Worm (Caenorhabditis elegans) whole organism, L4 larva: ENCODE data around the gene eif-2Balpha.
A peak's percentile ranks its signal among the peaks of the same experiment; 100 is the strongest.

ENCODE experiments used
- D1046.2 ChIP-seq: fragments of 200-800 bp; sonication (Bioruptor generic); IDR thresholded peaks from 2 replicates; pipeline ENCODE4 v1.3.6; 2022; ENCODE audit warnings: missing genetic modification characterization, missing compliant biosample characterization
- F10B5.3 ChIP-seq: sonication (generic microtip); optimal IDR thresholded peaks from 2 replicates; lab custom pipeline; 2016; ENCODE audit warnings: mild to moderate bottlenecking, missing genetic modification characterization, missing compliant biosample characterization
- R02D3.7 ChIP-seq: fragments of 150-350 bp; sonication (generic microtip); optimal IDR thresholded peaks from 3 replicates; lab custom pipeline; 2014; ENCODE audit warnings: missing biosample characterization, missing genetic modification characterization
- T20F7.1 ChIP-seq: fragments of 200-800 bp; sonication (Bioruptor generic); optimal IDR thresholded peaks from 2 replicates; lab custom pipeline; 2018; ENCODE audit warnings: mild to moderate bottlenecking, missing genetic modification characterization, missing compliant biosample characterization
- Y105C5A.15 ChIP-seq: fragments of 200-800 bp; sonication (Bioruptor generic); IDR thresholded peaks from 2 replicates; pipeline ENCODE4 v1.3.6; 2022; ENCODE audit warnings: missing genetic modification characterization, missing compliant biosample characterization
- aha-1 ChIP-seq: fragments of 150-350 bp; peaks from one replicate; lab custom pipeline; 2014; ENCODE audit warnings: missing biosample characterization, missing genetic modification characterization
- ama-1 ChIP-seq: fragments of 150-350 bp; optimal IDR thresholded peaks from 2 replicates; lab custom pipeline; 2014; ENCODE audit warnings: inconsistent platforms, mixed read lengths
- attf-4 ChIP-seq: sonication (generic microtip); optimal IDR thresholded peaks from 3 replicates; lab custom pipeline; 2017; ENCODE audit warnings: missing biosample characterization, missing genetic modification characterization
- ceh-62 ChIP-seq: sonication (generic microtip); optimal IDR thresholded peaks from 2 replicates; lab custom pipeline; 2017; ENCODE audit warnings: missing biosample characterization, missing genetic modification characterization
- ces-1 ChIP-seq: fragments of 150-350 bp; sonication (generic microtip); optimal IDR thresholded peaks from 4 replicates; lab custom pipeline; 2014; ENCODE audit warnings: missing biosample characterization, missing genetic modification reagents, missing genetic modification characterization
- ctbp-1 ChIP-seq: fragments of 200-800 bp; sonication (Bioruptor generic); IDR thresholded peaks from 2 replicates; pipeline ENCODE4 v1.3.6; 2022; ENCODE audit warnings: missing genetic modification reagents, missing genetic modification characterization, missing compliant biosample characterization
- daf-12 ChIP-seq: fragments of 150-350 bp; optimal IDR thresholded peaks from 2 replicates; lab custom pipeline; 2014; ENCODE audit warnings: missing biosample characterization, missing genetic modification reagents, missing genetic modification characterization
- daf-16 ChIP-seq, 3 experiments: sonication (generic microtip); optimal IDR thresholded peaks; 2 replicates each; lab custom pipeline; 2016 to 2017; ENCODE audit warnings: missing genetic modification characterization in 3 of 3, missing genetic modification reagents in 3 of 3, mild to moderate bottlenecking in 2 of 3, missing compliant biosample characterization in 2 of 3, missing biosample characterization in 1 of 3, moderate library complexity in 1 of 3
- dmd-6 ChIP-seq: fragments of 200-800 bp; sonication (Bioruptor generic); IDR thresholded peaks from 2 replicates; pipeline ENCODE4 v1.3.6; 2022; ENCODE audit warnings: missing genetic modification reagents, missing genetic modification characterization, missing compliant biosample characterization
- dmd-8 ChIP-seq: fragments of 200-800 bp; sonication (Bioruptor generic); IDR thresholded peaks from 2 replicates; pipeline ENCODE4 v1.3.6; 2022; ENCODE audit warnings: missing genetic modification characterization, missing compliant biosample characterization
- dve-1 ChIP-seq: sonication (generic microtip); optimal IDR thresholded peaks from 2 replicates; lab custom pipeline; 2017; ENCODE audit warnings: antibody characterized with exemption, mild to moderate bottlenecking, missing genetic modification characterization, missing compliant biosample characterization; ENCODE audit not compliant: insufficient read depth
- egl-43 ChIP-seq: fragments of 200-800 bp; sonication (Bioruptor generic); IDR thresholded peaks from 2 replicates; pipeline ENCODE4 v1.3.6; 2022; ENCODE audit warnings: missing genetic modification reagents, missing genetic modification characterization, missing compliant biosample characterization
- fkh-10 ChIP-seq: fragments of 150-350 bp; optimal IDR thresholded peaks from 2 replicates; lab custom pipeline; 2014; ENCODE audit warnings: missing biosample characterization, missing genetic modification reagents, missing genetic modification characterization
- hif-1 ChIP-seq, 2 experiments: sonication (generic microtip); optimal IDR thresholded peaks; 2 replicates each; lab custom pipeline; 2016 to 2017; ENCODE audit warnings: missing compliant biosample characterization in 2 of 2, missing genetic modification characterization in 2 of 2, missing genetic modification reagents in 2 of 2, missing genotype in 2 of 2, mild to moderate bottlenecking in 1 of 2
- hlh-11 ChIP-seq: fragments of 200-800 bp; sonication (Bioruptor generic); optimal IDR thresholded peaks from 2 replicates; lab custom pipeline; 2018; ENCODE audit warnings: mild to moderate bottlenecking, missing genetic modification characterization, missing compliant biosample characterization
- jun-1 ChIP-seq: fragments of 150-350 bp; optimal IDR thresholded peaks from 2 replicates; lab custom pipeline; 2014; ENCODE audit warnings: missing biosample characterization, missing genetic modification reagents, missing genetic modification characterization
- lim-7 ChIP-seq: fragments of 200-800 bp; sonication (Bioruptor generic); IDR thresholded peaks from 2 replicates; pipeline ENCODE4 v1.3.6; 2022; ENCODE audit warnings: missing genetic modification characterization, missing compliant biosample characterization
- lin-1 ChIP-seq: fragments of 200-800 bp; sonication (Bioruptor generic); IDR thresholded peaks from 2 replicates; pipeline ENCODE4 v1.3.6; 2022; ENCODE audit warnings: missing genetic modification reagents, missing genetic modification characterization, missing compliant biosample characterization
- lin-38 ChIP-seq: fragments of 200-800 bp; sonication (Bioruptor generic); IDR thresholded peaks from 2 replicates; pipeline ENCODE4 v1.3.6; 2022; ENCODE audit warnings: missing genetic modification reagents, missing genetic modification characterization, missing compliant biosample characterization
- lsy-2 ChIP-seq, 2 experiments: fragments of 150-350 bp in 1 of 2; sonication (generic microtip) in 1 of 2; optimal IDR thresholded peaks; 2 replicates each; lab custom pipeline; 2014 to 2017; ENCODE audit warnings: missing biosample characterization in 2 of 2, missing genetic modification characterization in 2 of 2
- mdl-1 ChIP-seq, 2 experiments: fragments of 150-350 bp in 1 of 2; sonication (generic microtip) in 1 of 2; optimal IDR thresholded peaks; 2 replicates each; lab custom pipeline; 2014 to 2017; ENCODE audit warnings: missing biosample characterization in 2 of 2, missing genetic modification characterization in 2 of 2
- mdt-29 ChIP-seq: fragments of 200-800 bp; sonication (Bioruptor generic); IDR thresholded peaks from 2 replicates; pipeline ENCODE4 v1.3.6; 2022; ENCODE audit warnings: missing genetic modification reagents, missing genetic modification characterization, missing compliant biosample characterization
- mep-1 ChIP-seq: fragments of 150-350 bp; sonication (generic microtip); optimal IDR thresholded peaks from 3 replicates; lab custom pipeline; 2014; ENCODE audit warnings: missing biosample characterization, missing genetic modification characterization
- mes-2 ChIP-seq: sonication (generic microtip); optimal IDR thresholded peaks from 2 replicates; lab custom pipeline; 2016; ENCODE audit warnings: missing genotype, mild to moderate bottlenecking, missing genetic modification characterization, missing compliant biosample characterization; ENCODE audit not compliant: poor library complexity, severe bottlenecking
- mxl-2 ChIP-seq: fragments of 200-800 bp; sonication (Bioruptor generic); conservative IDR thresholded peaks from 2 replicates; pipeline ENCODE4 v1.3.6; 2022; ENCODE audit warnings: missing genetic modification reagents, missing genetic modification characterization, missing compliant biosample characterization
- nhr-28 ChIP-seq: fragments of 150-350 bp; optimal IDR thresholded peaks from 2 replicates; lab custom pipeline; 2014; ENCODE audit warnings: missing biosample characterization, missing genetic modification characterization
- nhr-41 ChIP-seq: fragments of 200-800 bp; sonication (Bioruptor generic); IDR thresholded peaks from 2 replicates; pipeline ENCODE4 v1.3.6; 2022; ENCODE audit warnings: missing genetic modification reagents, missing genetic modification characterization, missing compliant biosample characterization
- nhr-42 ChIP-seq: fragments of 200-800 bp; sonication (Bioruptor generic); IDR thresholded peaks from 2 replicates; pipeline ENCODE4 v1.3.6; 2022; ENCODE audit warnings: missing genetic modification characterization, missing compliant biosample characterization
- nhr-77 ChIP-seq: fragments of 150-350 bp; optimal IDR thresholded peaks from 2 replicates; lab custom pipeline; 2014; ENCODE audit warnings: missing biosample characterization, missing genetic modification characterization
- pqm-1 ChIP-seq: sonication (generic microtip); optimal IDR thresholded peaks from 2 replicates; lab custom pipeline; 2017; ENCODE audit warnings: missing biosample characterization, missing genetic modification characterization
- set-16 ChIP-seq: fragments of 200-800 bp; sonication (Bioruptor generic); IDR thresholded peaks from 2 replicates; pipeline ENCODE4 v1.3.6; 2022; ENCODE audit warnings: missing genetic modification reagents, missing genetic modification characterization, missing compliant biosample characterization
- snpc-1.2 ChIP-seq: fragments of 200-800 bp; sonication (Bioruptor generic); IDR thresholded peaks from 2 replicates; pipeline ENCODE4 v1.3.6; 2022; ENCODE audit warnings: missing genetic modification reagents, missing genetic modification characterization, missing compliant biosample characterization
- snpc-4 ChIP-seq: fragments of 150-350 bp; optimal IDR thresholded peaks from 2 replicates; lab custom pipeline; 2014; ENCODE audit warnings: missing biosample characterization, missing genetic modification characterization
- tag-97 ChIP-seq: fragments of 200-800 bp; sonication (Bioruptor generic); IDR thresholded peaks from 2 replicates; pipeline ENCODE4 v1.3.6; 2022; ENCODE audit warnings: missing genetic modification characterization, missing compliant biosample characterization
- tra-1 ChIP-seq: fragments of 200-800 bp; sonication (Bioruptor generic); IDR thresholded peaks from 2 replicates; pipeline ENCODE4 v1.3.6; 2022; ENCODE audit warnings: missing genetic modification reagents, missing genetic modification characterization, missing compliant biosample characterization
- unc-39 ChIP-seq: sonication (generic microtip); optimal IDR thresholded peaks from 2 replicates; lab custom pipeline; 2017; ENCODE audit warnings: missing biosample characterization, missing genetic modification characterization
- unc-62 ChIP-seq, 3 experiments: fragments of 150-350 bp in 1 of 3; sonication (generic microtip); optimal IDR thresholded peaks in 2 of 3; peaks in 1 of 3; 1 replicate in 1 of 3; 2 replicates in 2 of 3; lab custom pipeline; 2014 to 2017; ENCODE audit warnings: missing biosample characterization in 3 of 3, missing genetic modification characterization in 3 of 3, missing genetic modification reagents in 3 of 3, missing genotype in 1 of 3
- vab-7 ChIP-seq: fragments of 200-800 bp; sonication (Bioruptor generic); IDR thresholded peaks from 2 replicates; pipeline ENCODE4 v1.3.6; 2022; ENCODE audit warnings: missing genetic modification reagents, missing genetic modification characterization, missing compliant biosample characterization
- zfp-3 ChIP-seq: fragments of 200-800 bp; sonication (Bioruptor generic); conservative IDR thresholded peaks from 2 replicates; pipeline ENCODE4 v1.3.6; 2022; ENCODE audit warnings: missing genetic modification reagents, missing genetic modification characterization, missing compliant biosample characterization
- zip-11 ChIP-seq: fragments of 200-800 bp; sonication (Bioruptor generic); IDR thresholded peaks from 2 replicates; pipeline ENCODE4 v1.3.6; 2022; ENCODE audit warnings: missing genetic modification characterization, missing compliant biosample characterization
- ztf-7 ChIP-seq: fragments of 150-350 bp; optimal IDR thresholded peaks from 2 replicates; lab custom pipeline; 2014; ENCODE audit warnings: missing biosample characterization, missing genetic modification characterization

Gene eif-2Balpha

ce11 chrIII:9583224-9583623 is 40.3 kb downstream of the eif-2Balpha start:
- TF ChIP-seq mdl-1 (tag; optimal IDR thresholded peaks at IDR 0.05; lab: Kevin White, UChicago) (no peak), snpc-4 (tag; lab: Kevin White, UChicago) (no peak), Y105C5A.15 (GFP tag; lab: Robert Waterston, UW) (no peak), ceh-62 (tag; lab: Kevin White, UChicago) (no peak), mxl-2 (GFP tag; lab: Robert Waterston, UW) (no peak), lin-38 (no peak), unc-62 (GFP tag; optimal IDR thresholded peaks at IDR 0.05 in 1 of 2; lab: Kevin White, UChicago) (no peak), unc-62 (tag; optimal IDR thresholded peaks at IDR 0.05; lab: Kevin White, UChicago) (no peak), mep-1 (tag; lab: Kevin White, UChicago) (no peak), mes-2 (no peak), zip-11 (GFP tag; lab: Robert Waterston, UW) (no peak), T20F7.1 (GFP tag; lab: Kevin White, UChicago) (no peak), ztf-7 (tag; lab: Kevin White, UChicago) (no peak), jun-1 (tag; lab: Kevin White, UChicago) (no peak), hif-1 (tag; optimal IDR thresholded peaks at IDR 0.05; lab: Kevin White, UChicago) (no peak), ctbp-1 (GFP tag; lab: Robert Waterston, UW) (no peak), ces-1 (no peak)

- TF ChIP-seq lsy-2 (tag; optimal IDR thresholded peaks at IDR 0.05; lab: Kevin White, UChicago) (peak in 1 of 2 experiments; percentile 21), ctbp-1 (GFP tag; lab: Robert Waterston, UW) (no peak), fkh-10 (peak; percentile 16), ama-1 (lab: Kevin White, UChicago) (no peak), ces-1 (peak; percentile 46)
Measured at ce11 chrIII:9585314-9585713, 42.4 kb downstream of the eif-2Balpha start.

ce11 chrIII:9590212-9590611 is 47.3 kb downstream of the eif-2Balpha start:
- TF ChIP-seq daf-12 (tag; lab: Kevin White, UChicago) = no peak
- TF ChIP-seq set-16 = no peak
- TF ChIP-seq aha-1 = no peak
- TF ChIP-seq lim-7 (GFP tag; lab: Robert Waterston, UW) = no peak
- peak; percentile 90 for TF ChIP-seq dmd-6 (GFP tag; lab: Robert Waterston, UW)
- peak; percentile 66 for TF ChIP-seq hlh-11
- TF ChIP-seq tag-97 (GFP tag; lab: Robert Waterston, UW) = no peak
- no peak for TF ChIP-seq zfp-3
- no peak for TF ChIP-seq ces-1
- TF ChIP-seq dve-1 = peak; percentile 34
- peak; percentile 83; the same call in 1 of the 2 replicates for TF ChIP-seq lin-1 (GFP tag; lab: Robert Waterston, UW)
- no peak for TF ChIP-seq attf-4 (tag; lab: Kevin White, UChicago)
- no peak for TF ChIP-seq R02D3.7
- TF ChIP-seq tra-1 (GFP tag; lab: Robert Waterston, UW) = peak; percentile 59
- TF ChIP-seq nhr-42 = no peak
- TF ChIP-seq nhr-41 (GFP tag; lab: Robert Waterston, UW) = no peak
- TF ChIP-seq mdt-29 = no peak
- peak; percentile 79 for TF ChIP-seq nhr-28 (tag; lab: Kevin White, UChicago)
- no peak for TF ChIP-seq egl-43
- no peak for TF ChIP-seq mep-1 (tag; lab: Kevin White, UChicago)
- peak; percentile 64 for TF ChIP-seq nhr-77 (tag; lab: Kevin White, UChicago)
- no peak for TF ChIP-seq daf-16 (GFP tag; optimal IDR thresholded peaks at IDR 0.05; lab: Kevin White, UChicago)
- peak; percentile 46 for TF ChIP-seq daf-16 (tag; optimal IDR thresholded peaks at IDR 0.05; lab: Kevin White, UChicago)
- no peak for TF ChIP-seq vab-7
- peak; percentile 71 for TF ChIP-seq pqm-1 (tag; lab: Kevin White, UChicago)
- no peak for TF ChIP-seq fkh-10
- TF ChIP-seq dmd-8 (GFP tag; lab: Robert Waterston, UW) = no peak
- TF ChIP-seq Y105C5A.15 (GFP tag; lab: Robert Waterston, UW) = no peak
- TF ChIP-seq D1046.2 (GFP tag; lab: Robert Waterston, UW) = no peak
- no peak for TF ChIP-seq lin-38
- TF ChIP-seq mdl-1 (tag; optimal IDR thresholded peaks at IDR 0.05; lab: Kevin White, UChicago) = peak in 1 of 2 experiments; percentile 61
- TF ChIP-seq unc-39 (tag; lab: Kevin White, UChicago) = no peak
- no peak for TF ChIP-seq F10B5.3 (tag; lab: Kevin White, UChicago)
- TF ChIP-seq mxl-2 (GFP tag; lab: Robert Waterston, UW) = no peak
- TF ChIP-seq snpc-1.2 (GFP tag; lab: Robert Waterston, UW) = no peak
